Fruit fly (Drosophila melanogaster) whole organism: ENCODE results near the gene CG43163.

Experiments used
- CG8478 ChIP-seq: fragments of >200 bp; optimal IDR thresholded peaks from 2 replicates; lab custom pipeline; 2018; ENCODE audit warnings: inconsistent platforms
- Dll ChIP-seq: fragments of >200 bp; optimal IDR thresholded peaks from 2 replicates; lab custom pipeline; 2017
- EcR ChIP-seq, 2 experiments: fragments of >200 bp; optimal IDR thresholded peaks; 2 replicates each; lab custom pipeline; 2017; ENCODE audit warnings: missing biosample characterization in 2 of 2, missing genetic modification characterization in 2 of 2, missing genetic modification reagents in 2 of 2
- pan ChIP-seq: fragments of >200 bp; optimal IDR thresholded peaks from 2 replicates; lab custom pipeline; 2017
- psq ChIP-seq: fragments of >200 bp; optimal IDR thresholded peaks from 2 replicates; lab custom pipeline; 2017
- usp ChIP-seq: fragments of >200 bp; optimal IDR thresholded peaks from 2 replicates; lab custom pipeline; 2017; ENCODE audit warnings: missing biosample characterization, missing genetic modification characterization, mixed read lengths

dm6 chr3L:8546355-8546771, 39.4 kb upstream of the CG43163 start:
- no peak for TF ChIP-seq CG8478 (lab: Kevin White, UChicago)
- TF ChIP-seq usp (GFP tag; lab: Kevin White, UChicago), result no peak
- TF ChIP-seq pan (lab: Kevin White, UChicago), result no peak
- no peak for TF ChIP-seq psq (lab: Kevin White, UChicago)
- peak; percentile 44 to 60 for TF ChIP-seq EcR (GFP tag; optimal IDR thresholded peaks at IDR 0.05; lab: Kevin White, UChicago)
- TF ChIP-seq Dll (lab: Kevin White, UChicago), result no peak
